Worm (Caenorhabditis elegans) whole organism, early embryonic: Measurements from ENCODE around the gene F16F9.4.

ENCODE experiments used
- B0310.2 ChIP-seq: sonication (generic microtip); optimal IDR thresholded peaks from 2 replicates; lab custom pipeline; 2016; ENCODE audit warnings: mild to moderate bottlenecking, missing genetic modification characterization, missing compliant biosample characterization
- F13C5.2 ChIP-seq: sonication (generic microtip); optimal IDR thresholded peaks from 2 replicates; lab custom pipeline; 2017; ENCODE audit warnings: mild to moderate bottlenecking, missing genetic modification characterization, inconsistent platforms, missing compliant biosample characterization
- aly-1 ChIP-seq: sonication (generic microtip); optimal IDR thresholded peaks from 2 replicates; lab custom pipeline; 2016; ENCODE audit warnings: missing genetic modification characterization, missing compliant biosample characterization
- ama-1 ChIP-seq: fragments of 150-350 bp; optimal IDR thresholded peaks from 2 replicates; lab custom pipeline; 2014
- ceh-13 ChIP-seq: fragments of 200-800 bp; sonication (Bioruptor generic); optimal IDR thresholded peaks from 2 replicates; lab custom pipeline; 2018; ENCODE audit warnings: mild to moderate bottlenecking, missing genetic modification characterization, missing compliant biosample characterization
- ceh-36 ChIP-seq: sonication (generic microtip); optimal IDR thresholded peaks from 2 replicates; lab custom pipeline; 2016; ENCODE audit warnings: missing genetic modification characterization, inconsistent platforms, missing compliant biosample characterization
- ets-7 ChIP-seq: sonication (generic microtip); optimal IDR thresholded peaks from 2 replicates; lab custom pipeline; 2016; ENCODE audit warnings: missing genotype, missing genetic modification characterization, missing compliant biosample characterization
- flt-1 ChIP-seq: fragments of 200-800 bp; sonication (Bioruptor generic); IDR thresholded peaks from 2 replicates; pipeline ENCODE4 v1.3.6; 2022; ENCODE audit warnings: missing genetic modification characterization, missing compliant biosample characterization
- hmbx-1 ChIP-seq: sonication (generic microtip); optimal IDR thresholded peaks from 2 replicates; lab custom pipeline; 2016; ENCODE audit warnings: mild to moderate bottlenecking, missing genetic modification characterization, missing compliant biosample characterization
- hmg-4 ChIP-seq: fragments of 200-800 bp; sonication (Bioruptor generic); optimal IDR thresholded peaks from 2 replicates; lab custom pipeline; 2018; ENCODE audit warnings: mild to moderate bottlenecking, missing genetic modification characterization, missing compliant biosample characterization
- hnd-1 ChIP-seq: sonication (generic microtip); optimal IDR thresholded peaks from 2 replicates; lab custom pipeline; 2016; ENCODE audit warnings: missing genetic modification characterization, missing compliant biosample characterization
- pes-1 ChIP-seq: fragments of 200-800 bp; sonication (Bioruptor generic); IDR thresholded peaks from 2 replicates; pipeline ENCODE4 v1.3.6; 2022; ENCODE audit warnings: missing genetic modification reagents, missing genetic modification characterization, missing compliant biosample characterization
- scrt-1 ChIP-seq: fragments of 200-800 bp; sonication (Bioruptor generic); IDR thresholded peaks from 2 replicates; pipeline ENCODE4 v1.3.6; 2022; ENCODE audit warnings: missing genetic modification characterization, missing compliant biosample characterization
- sea-1 ChIP-seq: fragments of 200-800 bp; sonication (Bioruptor generic); conservative IDR thresholded peaks from 2 replicates; pipeline ENCODE4 v1.3.6; 2022; ENCODE audit warnings: missing genetic modification characterization, missing compliant biosample characterization
- tbx-11 ChIP-seq: fragments of 200-800 bp; sonication (Bioruptor generic); IDR thresholded peaks from 2 replicates; pipeline ENCODE4 v1.3.6; 2022; ENCODE audit warnings: missing genetic modification characterization, missing compliant biosample characterization
- tbx-37 ChIP-seq: fragments of 200-800 bp; sonication (Bioruptor generic); conservative IDR thresholded peaks from 2 replicates; pipeline ENCODE4 v1.3.6; 2022; ENCODE audit warnings: missing genetic modification reagents, missing genetic modification characterization, missing compliant biosample characterization
- tra-4 ChIP-seq: sonication (generic microtip); optimal IDR thresholded peaks from 2 replicates; lab custom pipeline; 2017; ENCODE audit warnings: missing genetic modification characterization, missing compliant biosample characterization

F16F9.4 gene

DNA sequence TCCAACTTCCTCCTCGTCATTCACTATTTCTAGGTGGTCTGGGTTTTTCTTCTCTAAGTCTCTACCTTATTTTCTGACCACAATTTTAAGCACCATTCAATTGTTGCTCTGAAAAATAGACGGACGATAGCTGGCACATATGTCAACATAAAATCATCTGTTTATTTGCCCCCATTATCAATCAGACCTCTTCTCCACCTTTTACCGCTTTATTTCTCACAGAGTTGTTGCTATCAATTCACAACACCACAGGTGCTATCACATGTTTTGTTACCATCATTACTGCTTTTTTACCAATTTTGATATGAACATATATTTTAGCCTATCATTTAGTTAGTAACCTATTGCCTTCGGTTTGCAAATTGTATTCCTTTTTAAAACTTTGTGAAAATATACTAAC lies 29.6 kb upstream of the F16F9.4 start:
- TF ChIP-seq ets-7 (no peak), aly-1 (tag; lab: Kevin White, UChicago) (no peak), hmg-4 (GFP tag; lab: Kevin White, UChicago) (no peak), hmbx-1 (tag; lab: Kevin White, UChicago) (no peak), B0310.2 (tag; lab: Kevin White, UChicago) (no peak), ceh-36 (tag; lab: Kevin White, UChicago) (no peak), tbx-37 (GFP tag; lab: Robert Waterston, UW) (no peak), hnd-1 (tag; lab: Kevin White, UChicago) (no peak)

DNA sequence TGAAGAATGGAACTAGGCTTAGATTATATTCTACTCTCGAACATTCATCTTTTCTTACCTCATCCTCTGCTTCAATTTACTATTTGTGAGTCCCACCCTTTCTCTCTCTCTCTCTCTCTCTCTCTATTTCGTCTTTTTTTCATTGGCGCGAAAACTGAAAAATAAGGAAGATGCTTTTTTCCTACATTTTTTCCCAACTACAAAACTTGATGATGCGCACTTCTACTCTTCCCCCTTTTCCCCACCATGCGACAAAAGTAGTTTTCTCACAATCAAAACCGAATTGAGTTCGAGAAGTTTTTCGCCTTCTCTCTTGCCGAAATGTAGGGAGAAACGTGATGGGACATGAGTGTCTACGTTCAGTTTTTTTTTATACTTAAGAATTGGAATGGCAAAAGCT lies 26.7 kb upstream of the F16F9.4 start:
- TF ChIP-seq B0310.2 (tag; lab: Kevin White, UChicago), result no peak
- no peak for TF ChIP-seq hmbx-1 (tag; lab: Kevin White, UChicago)
- TF ChIP-seq ama-1, result no peak
- no peak for TF ChIP-seq sea-1 (GFP tag; lab: Robert Waterston, UW)
- no peak for TF ChIP-seq ceh-13 (GFP tag; lab: Kevin White, UChicago)
- no peak for TF ChIP-seq tra-4
- no peak for TF ChIP-seq tbx-37 (GFP tag; lab: Robert Waterston, UW)
- TF ChIP-seq ceh-36 (tag; lab: Kevin White, UChicago), result no peak
- no peak for TF ChIP-seq pes-1 (GFP tag; lab: Robert Waterston, UW)
- no peak for TF ChIP-seq F13C5.2 (tag; lab: Kevin White, UChicago)
- TF ChIP-seq hnd-1 (tag; lab: Kevin White, UChicago), result no peak
- TF ChIP-seq tbx-11 (GFP tag; lab: Robert Waterston, UW), result no peak
- no peak for TF ChIP-seq scrt-1 (GFP tag; lab: Robert Waterston, UW)

DNA sequence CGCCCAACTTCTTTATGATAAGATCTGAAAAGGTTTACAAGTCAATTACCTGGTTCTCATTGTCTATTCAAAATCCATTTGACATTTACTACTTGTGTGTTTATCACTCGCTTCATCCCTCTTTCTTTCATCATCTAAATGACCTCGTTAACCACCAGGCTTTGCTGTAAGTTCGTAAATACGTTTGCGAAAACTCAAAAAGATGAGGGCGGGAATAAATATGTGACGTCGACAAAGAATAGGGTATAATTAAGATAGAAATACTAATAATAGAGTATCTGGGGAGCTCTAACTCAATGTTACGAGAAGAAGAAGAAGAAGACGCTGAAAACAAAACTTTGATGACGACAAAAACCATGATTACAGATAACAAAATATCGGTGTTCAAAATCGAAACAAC lies 26.3 kb upstream of the F16F9.4 start:
- no peak for TF ChIP-seq hmg-4 (GFP tag; lab: Kevin White, UChicago)
- TF ChIP-seq tbx-11 (GFP tag; lab: Robert Waterston, UW), result no peak
- TF ChIP-seq aly-1 (tag; lab: Kevin White, UChicago), result no peak
- TF ChIP-seq hmbx-1 (tag; lab: Kevin White, UChicago), result no peak

DNA sequence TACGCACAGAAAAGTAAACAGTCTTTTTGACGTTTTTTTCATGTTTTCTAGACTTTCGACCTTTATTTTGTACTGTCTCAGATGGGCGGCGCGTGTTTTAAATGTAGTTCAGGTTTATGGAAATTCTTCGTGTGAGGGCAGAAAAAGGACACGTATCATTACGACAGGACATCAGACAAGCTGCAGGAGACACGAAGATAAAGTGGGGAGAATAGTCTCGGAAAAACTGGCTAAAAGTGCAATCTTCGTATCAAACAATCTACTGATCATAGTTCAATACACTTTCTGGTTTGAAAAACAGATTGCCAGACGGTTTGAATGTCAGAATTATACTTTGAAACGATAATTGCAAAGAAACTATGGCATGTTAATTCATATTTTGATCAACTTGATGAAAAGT lies 22.2 kb upstream of the F16F9.4 start:
- no peak for TF ChIP-seq pes-1 (GFP tag; lab: Robert Waterston, UW)
- no peak for TF ChIP-seq sea-1 (GFP tag; lab: Robert Waterston, UW)
- no peak for TF ChIP-seq ets-7
- TF ChIP-seq flt-1, result no peak
- TF ChIP-seq B0310.2 (tag; lab: Kevin White, UChicago), result no peak
- TF ChIP-seq scrt-1 (GFP tag; lab: Robert Waterston, UW), result no peak
- no peak for TF ChIP-seq ceh-36 (tag; lab: Kevin White, UChicago)
- no peak for TF ChIP-seq hmbx-1 (tag; lab: Kevin White, UChicago)
- no peak for TF ChIP-seq tra-4
- no peak for TF ChIP-seq F13C5.2 (tag; lab: Kevin White, UChicago)
- TF ChIP-seq hmg-4 (GFP tag; lab: Kevin White, UChicago), result no peak
- no peak for TF ChIP-seq ceh-13 (GFP tag; lab: Kevin White, UChicago)
- TF ChIP-seq tbx-37 (GFP tag; lab: Robert Waterston, UW), result no peak
- no peak for TF ChIP-seq tbx-11 (GFP tag; lab: Robert Waterston, UW)
- TF ChIP-seq aly-1 (tag; lab: Kevin White, UChicago), result no peak
- TF ChIP-seq ama-1, result no peak
- no peak for TF ChIP-seq hnd-1 (tag; lab: Kevin White, UChicago)

DNA sequence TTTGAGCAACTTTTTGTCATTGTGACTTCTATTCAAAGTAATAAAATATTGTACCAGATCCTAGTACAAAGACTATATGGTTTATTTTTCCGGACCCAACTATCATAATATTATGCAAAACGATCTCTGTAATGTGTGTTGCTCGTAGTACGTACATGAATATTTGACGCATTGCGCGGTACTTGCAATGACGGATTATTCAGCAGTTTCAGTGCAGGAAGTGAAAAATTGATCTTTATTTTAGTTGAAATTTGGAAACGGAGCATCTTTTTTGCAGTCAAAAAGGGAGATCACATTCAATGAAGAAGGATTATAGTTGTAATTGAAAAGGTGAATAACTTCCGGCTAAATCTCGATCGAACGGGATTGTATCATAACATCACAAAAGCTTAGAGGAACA lies 20.8 kb upstream of the F16F9.4 start:
- TF ChIP-seq ceh-36 (tag; lab: Kevin White, UChicago) (no peak), ceh-13 (GFP tag; lab: Kevin White, UChicago) (no peak), aly-1 (tag; lab: Kevin White, UChicago) (no peak), tbx-37 (GFP tag; lab: Robert Waterston, UW) (no peak), ets-7 (no peak), hnd-1 (tag; lab: Kevin White, UChicago) (no peak), sea-1 (GFP tag; lab: Robert Waterston, UW) (no peak), scrt-1 (GFP tag; lab: Robert Waterston, UW) (no peak), pes-1 (GFP tag; lab: Robert Waterston, UW) (no peak), hmg-4 (GFP tag; lab: Kevin White, UChicago) (no peak), flt-1 (no peak)

DNA sequence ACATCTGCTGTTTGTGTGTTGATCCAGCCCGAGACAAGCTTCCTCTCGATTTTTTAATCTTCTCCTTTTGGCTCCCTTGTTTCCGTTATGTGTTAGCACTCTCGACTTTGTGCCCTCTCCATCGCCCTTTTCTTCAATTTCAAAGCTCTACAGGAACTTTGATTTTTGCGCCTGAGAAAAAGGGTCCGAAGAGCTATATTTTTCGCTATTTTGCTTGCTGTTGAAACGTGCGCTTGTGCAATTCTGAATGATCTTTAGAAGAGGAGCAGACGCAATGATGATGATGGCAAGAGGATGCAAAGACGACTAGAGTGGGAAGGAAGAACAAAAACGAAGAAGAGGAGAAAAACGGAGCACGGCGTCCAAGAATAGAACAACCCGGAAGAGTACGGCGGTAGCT lies 18.6 kb upstream of the F16F9.4 start:
- no peak for TF ChIP-seq tbx-37 (GFP tag; lab: Robert Waterston, UW)
- TF ChIP-seq hmbx-1 (tag; lab: Kevin White, UChicago), result no peak
- no peak for TF ChIP-seq flt-1
- no peak for TF ChIP-seq ceh-36 (tag; lab: Kevin White, UChicago)

DNA sequence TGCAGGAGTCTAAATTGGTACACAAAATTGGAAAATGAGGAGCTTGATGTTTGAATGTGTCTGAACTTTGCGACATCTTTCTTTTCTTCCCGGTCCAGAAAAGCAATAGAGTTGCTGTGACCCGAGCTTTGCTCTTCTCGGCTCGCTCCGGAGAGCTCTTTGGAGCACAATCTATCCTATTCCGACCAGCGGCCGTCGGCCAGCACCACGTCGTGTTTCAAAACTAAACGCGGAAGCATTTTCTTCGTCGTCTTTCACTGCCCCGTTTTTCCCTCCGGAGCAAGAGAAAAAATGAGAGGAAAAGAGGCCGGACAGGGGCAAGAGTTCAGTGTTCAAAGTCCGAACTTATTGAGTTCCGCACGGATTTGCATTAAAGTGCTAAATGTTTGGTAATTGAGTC lies 15.9 kb upstream of the F16F9.4 start:
- TF ChIP-seq B0310.2 (tag; lab: Kevin White, UChicago), result no peak
- no peak for TF ChIP-seq hmbx-1 (tag; lab: Kevin White, UChicago)
- TF ChIP-seq sea-1 (GFP tag; lab: Robert Waterston, UW), result no peak
- no peak for TF ChIP-seq tra-4
- no peak for TF ChIP-seq flt-1

DNA sequence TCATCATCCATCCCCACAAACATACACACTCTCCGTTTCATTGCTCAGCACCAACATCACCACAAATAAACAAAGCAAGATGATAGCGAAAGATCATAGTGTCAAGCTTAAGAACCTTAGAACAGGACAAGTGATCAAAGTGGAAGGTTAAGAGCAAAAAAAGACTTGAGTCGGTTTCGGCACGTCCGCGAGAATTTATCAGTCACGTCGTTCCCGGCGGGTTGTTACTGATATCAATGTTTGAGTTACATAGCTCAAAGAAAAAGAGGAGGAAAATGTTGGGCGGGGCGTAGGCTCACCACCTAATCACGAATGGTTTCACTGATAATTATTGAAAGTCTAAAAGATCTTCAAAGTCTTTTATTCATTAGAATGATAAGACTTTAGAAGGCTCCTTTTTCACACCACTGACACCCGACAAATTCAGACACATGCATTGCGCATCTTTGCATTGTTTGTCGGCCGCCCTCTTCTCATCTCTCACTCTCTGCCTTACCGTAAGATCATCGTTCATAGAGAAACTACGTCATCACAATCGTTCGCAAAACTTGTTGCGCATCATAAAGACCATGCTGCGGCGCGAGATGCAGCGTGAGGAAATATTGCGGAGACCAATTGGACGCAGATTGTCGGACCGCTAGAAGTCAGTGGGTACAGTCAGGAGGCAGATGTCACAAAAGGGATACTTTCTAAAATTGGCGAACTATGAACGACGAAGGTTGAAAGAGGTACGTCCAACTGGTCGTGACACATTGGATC lies 14.1 kb upstream of the F16F9.4 start:
- TF ChIP-seq ceh-36 (tag; lab: Kevin White, UChicago) (no peak), hnd-1 (tag; lab: Kevin White, UChicago) (no peak), tbx-11 (GFP tag; lab: Robert Waterston, UW) (no peak), tra-4 (no peak), scrt-1 (GFP tag; lab: Robert Waterston, UW) (no peak), tbx-37 (GFP tag; lab: Robert Waterston, UW) (no peak), flt-1 (no peak), F13C5.2 (tag; lab: Kevin White, UChicago) (no peak), aly-1 (tag; lab: Kevin White, UChicago) (no peak), ama-1 (no peak), hmg-4 (GFP tag; lab: Kevin White, UChicago) (no peak), ceh-13 (GFP tag; lab: Kevin White, UChicago) (no peak), ets-7 (no peak), B0310.2 (tag; lab: Kevin White, UChicago) (no peak), sea-1 (GFP tag; lab: Robert Waterston, UW) (no peak), pes-1 (GFP tag; lab: Robert Waterston, UW) (no peak)
